Worm (Caenorhabditis elegans) whole organism, L2 larva: ENCODE measurements around the gene Y39B6A.41.
A peak's percentile ranks its signal among the peaks of the same experiment; 100 is the strongest.

Experiments
- C34F6.9 ChIP-seq: fragments of 150-350 bp; optimal IDR thresholded peaks from 2 replicates; lab custom pipeline; 2014; ENCODE audit warnings: missing biosample characterization, missing genetic modification characterization
- F13H6.1 ChIP-seq: sonication (generic microtip); optimal IDR thresholded peaks from 2 replicates; lab custom pipeline; 2016; ENCODE audit warnings: missing genetic modification characterization, missing compliant biosample characterization
- R02D3.7 ChIP-seq: fragments of 150-350 bp; optimal IDR thresholded peaks from 2 replicates; lab custom pipeline; 2014; ENCODE audit warnings: missing biosample characterization, missing genetic modification characterization
- Y55F3AM.14 ChIP-seq: fragments of 200-800 bp; sonication (Bioruptor generic); optimal IDR thresholded peaks from 2 replicates; lab custom pipeline; 2018; ENCODE audit warnings: mild to moderate bottlenecking, missing genetic modification characterization, missing compliant biosample characterization
- ZK546.5 ChIP-seq: sonication (generic microtip); optimal IDR thresholded peaks from 2 replicates; lab custom pipeline; 2017; ENCODE audit warnings: missing biosample characterization, missing genetic modification characterization
- alr-1 ChIP-seq: fragments of 150-350 bp; optimal IDR thresholded peaks from 2 replicates; lab custom pipeline; 2014; ENCODE audit warnings: missing biosample characterization, missing genetic modification characterization
- aly-2 ChIP-seq: fragments of 150-350 bp; optimal IDR thresholded peaks from 2 replicates; lab custom pipeline; 2014; ENCODE audit warnings: missing biosample characterization, missing genetic modification characterization
- ama-1 ChIP-seq: fragments of 150-350 bp; optimal IDR thresholded peaks from 2 replicates; lab custom pipeline; 2018; ENCODE audit warnings: inconsistent platforms
- blmp-1 ChIP-seq: sonication (generic microtip); optimal IDR thresholded peaks from 2 replicates; lab custom pipeline; 2017; ENCODE audit warnings: missing genetic modification characterization, mild to moderate bottlenecking, missing compliant biosample characterization, antibody characterized with exemption, moderate library complexity; ENCODE audit not compliant: insufficient read depth
- ceh-16 ChIP-seq: fragments of 150-350 bp; optimal IDR thresholded peaks from 2 replicates; lab custom pipeline; 2014; ENCODE audit warnings: missing biosample characterization, missing genetic modification characterization
- ceh-82 ChIP-seq: fragments of 150-350 bp; optimal IDR thresholded peaks from 2 replicates; lab custom pipeline; 2014; ENCODE audit warnings: missing biosample characterization, missing genetic modification characterization
- crh-2 ChIP-seq: sonication (generic microtip); optimal IDR thresholded peaks from 2 replicates; lab custom pipeline; 2017; ENCODE audit warnings: missing biosample characterization, missing genetic modification characterization
- dmd-4 ChIP-seq: sonication (generic microtip); optimal IDR thresholded peaks from 2 replicates; lab custom pipeline; 2017; ENCODE audit warnings: missing biosample characterization, missing genetic modification characterization
- elt-1 ChIP-seq: fragments of 150-350 bp; optimal IDR thresholded peaks from 2 replicates; lab custom pipeline; 2014; ENCODE audit warnings: missing biosample characterization, missing genetic modification characterization
- elt-3 ChIP-seq: sonication (generic microtip); optimal IDR thresholded peaks from 2 replicates; lab custom pipeline; 2017; ENCODE audit warnings: missing biosample characterization, missing genetic modification characterization
- fos-1 ChIP-seq: fragments of 150-350 bp; optimal IDR thresholded peaks from 2 replicates; lab custom pipeline; 2014; ENCODE audit warnings: missing biosample characterization, missing genetic modification characterization
- gmeb-1 ChIP-seq: fragments of 150-350 bp; optimal IDR thresholded peaks from 2 replicates; lab custom pipeline; 2014; ENCODE audit warnings: missing biosample characterization, missing genetic modification characterization
- lin-11 ChIP-seq: fragments of 150-350 bp; sonication (generic microtip); optimal IDR thresholded peaks from 2 replicates; lab custom pipeline; 2014; ENCODE audit warnings: missing biosample characterization, missing genetic modification characterization, inconsistent platforms, mixed read lengths
- lin-13 ChIP-seq: fragments of 150-350 bp; optimal IDR thresholded peaks from 2 replicates; lab custom pipeline; 2014; ENCODE audit warnings: missing biosample characterization, missing genetic modification reagents, missing genetic modification characterization
- lin-39 ChIP-seq: fragments of 150-350 bp; optimal IDR thresholded peaks from 2 replicates; lab custom pipeline; 2014; ENCODE audit warnings: missing biosample characterization, missing genetic modification reagents, missing genetic modification characterization
- lsy-2 ChIP-seq, 2 experiments: fragments of 150-350 bp in 1 of 2; sonication (generic microtip) in 1 of 2; optimal IDR thresholded peaks; 2 replicates each; lab custom pipeline; 2014 to 2017; ENCODE audit warnings: missing biosample characterization in 2 of 2, missing genetic modification characterization in 2 of 2
- mab-5 ChIP-seq: fragments of 150-350 bp; optimal IDR thresholded peaks from 2 replicates; lab custom pipeline; 2014; ENCODE audit warnings: missing biosample characterization, missing genetic modification characterization
- mbf-1 ChIP-seq: sonication (generic microtip); optimal IDR thresholded peaks from 2 replicates; lab custom pipeline; 2017; ENCODE audit warnings: missing biosample characterization, missing genetic modification characterization
- nhr-10 ChIP-seq: sonication (generic microtip); optimal IDR thresholded peaks from 2 replicates; lab custom pipeline; 2017; ENCODE audit warnings: missing biosample characterization, missing genetic modification characterization
- nhr-11 ChIP-seq: fragments of 150-350 bp; optimal IDR thresholded peaks from 2 replicates; lab custom pipeline; 2014; ENCODE audit warnings: missing biosample characterization, missing genetic modification characterization
- nhr-12 ChIP-seq: fragments of 150-350 bp; optimal IDR thresholded peaks from 2 replicates; lab custom pipeline; 2014; ENCODE audit warnings: missing biosample characterization, missing genetic modification characterization
- nhr-129 ChIP-seq: fragments of 150-350 bp; optimal IDR thresholded peaks from 2 replicates; lab custom pipeline; 2014; ENCODE audit warnings: missing biosample characterization, missing genetic modification characterization
- nhr-21 ChIP-seq: fragments of 150-350 bp; optimal IDR thresholded peaks from 2 replicates; lab custom pipeline; 2014; ENCODE audit warnings: missing biosample characterization, missing genetic modification characterization
- nhr-25 ChIP-seq: fragments of 150-350 bp; sonication (generic microtip); optimal IDR thresholded peaks from 3 replicates; lab custom pipeline; 2014; ENCODE audit warnings: missing biosample characterization, missing genetic modification characterization
- nhr-77 ChIP-seq: fragments of 150-350 bp; optimal IDR thresholded peaks from 2 replicates; lab custom pipeline; 2014; ENCODE audit warnings: missing biosample characterization, missing genetic modification characterization
- peb-1 ChIP-seq: fragments of 150-350 bp; optimal IDR thresholded peaks from 2 replicates; lab custom pipeline; 2014; ENCODE audit warnings: missing biosample characterization, missing genetic modification characterization
- sem-4 ChIP-seq: fragments of 150-350 bp; optimal IDR thresholded peaks from 2 replicates; lab custom pipeline; 2014; ENCODE audit warnings: missing biosample characterization, missing genetic modification reagents, missing genetic modification characterization
- skn-1 ChIP-seq: sonication (generic microtip); optimal IDR thresholded peaks from 2 replicates; lab custom pipeline; 2017; ENCODE audit warnings: missing biosample characterization, missing genetic modification characterization
- sma-3 ChIP-seq: sonication (generic microtip); optimal IDR thresholded peaks from 2 replicates; lab custom pipeline; 2016; ENCODE audit warnings: missing genetic modification reagents, missing genetic modification characterization, missing compliant biosample characterization
- sma-9 ChIP-seq, 2 experiments: fragments of 150-350 bp in 1 of 2; sonication (generic microtip) in 1 of 2; optimal IDR thresholded peaks; 2 replicates each; lab custom pipeline; 2014 to 2016; ENCODE audit warnings: missing genetic modification characterization in 2 of 2, mild to moderate bottlenecking in 1 of 2, missing biosample characterization in 1 of 2, missing compliant biosample characterization in 1 of 2, missing genetic modification reagents in 1 of 2, moderate library complexity in 1 of 2
- snpc-4 ChIP-seq: fragments of 150-350 bp; optimal IDR thresholded peaks from 2 replicates; lab custom pipeline; 2014; ENCODE audit warnings: missing biosample characterization, missing genetic modification characterization
- unc-39 ChIP-seq: fragments of 150-350 bp; optimal IDR thresholded peaks from 2 replicates; lab custom pipeline; 2014; ENCODE audit warnings: missing biosample characterization, missing genetic modification characterization
- unc-55 ChIP-seq: fragments of 150-350 bp; sonication (generic microtip); optimal IDR thresholded peaks from 3 replicates; lab custom pipeline; 2014; ENCODE audit warnings: missing biosample characterization, missing genetic modification reagents, missing genetic modification characterization
- unc-62 ChIP-seq: fragments of 150-350 bp; optimal IDR thresholded peaks from 2 replicates; lab custom pipeline; 2014; ENCODE audit warnings: missing biosample characterization, missing genetic modification reagents, missing genetic modification characterization
- ztf-1 ChIP-seq: fragments of 200-800 bp; sonication (Bioruptor generic); conservative IDR thresholded peaks from 2 replicates; pipeline ENCODE4 v1.3.6; 2022; ENCODE audit warnings: missing genetic modification characterization, missing compliant biosample characterization
- ztf-11 ChIP-seq: sonication (generic microtip); optimal IDR thresholded peaks from 2 replicates; lab custom pipeline; 2017; ENCODE audit warnings: missing biosample characterization, missing genetic modification characterization
- ztf-4 ChIP-seq: fragments of 150-350 bp; optimal IDR thresholded peaks from 2 replicates; lab custom pipeline; 2014; ENCODE audit warnings: missing biosample characterization, missing genetic modification characterization

Gene Y39B6A.41

DNA sequence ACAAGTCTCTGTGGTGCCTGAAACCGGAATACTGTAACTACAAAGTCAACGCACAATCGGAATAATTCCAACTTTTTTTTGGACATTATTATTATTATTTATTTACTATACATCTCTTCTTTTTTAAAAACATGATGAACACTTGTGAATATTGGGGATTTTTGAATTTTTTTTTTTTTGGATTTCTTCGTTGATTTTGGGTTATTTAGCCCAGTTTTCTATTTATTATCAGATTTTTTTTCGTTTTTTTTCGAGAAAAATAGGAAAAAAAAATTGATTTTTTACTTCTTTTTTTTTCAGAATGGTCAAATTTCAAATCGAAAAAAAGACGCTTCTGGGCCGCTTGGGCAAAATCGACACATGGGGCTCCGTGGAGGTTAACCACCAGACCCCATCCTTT, 20.3 kb upstream of the Y39B6A.41 start, which contains the start of gene tgt-2:
Gene tgt-2 (plus strand): TSS at position 301 of the 400 bp plus-strand sequence.
- TF ChIP-seq ceh-82 (tag; lab: Kevin White, UChicago) (no peak), dmd-4 (tag; lab: Kevin White, UChicago) (no peak), ztf-11 (no peak), unc-62 (GFP tag; lab: Kevin White, UChicago) (no peak)

DNA sequence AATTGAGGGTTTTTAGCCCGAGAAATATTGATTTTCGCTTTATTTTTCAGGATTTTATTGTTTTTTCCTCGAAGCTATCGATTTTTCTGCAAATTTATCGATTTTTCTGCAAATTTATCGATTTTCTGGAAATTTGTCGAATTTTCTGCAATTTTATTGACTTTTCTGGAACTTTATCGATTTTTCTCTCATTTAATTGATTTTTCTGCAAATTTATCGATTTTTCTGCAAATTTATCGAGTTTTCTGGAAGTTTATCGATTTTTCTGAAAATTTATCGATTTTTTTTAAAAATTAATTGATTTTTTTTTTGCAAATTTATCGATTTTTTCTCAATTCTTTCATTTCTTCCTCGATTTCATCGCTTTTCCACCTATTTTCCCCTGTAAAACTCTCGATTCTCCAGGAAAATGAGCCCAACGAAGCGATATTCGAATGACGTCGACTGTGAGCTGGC, 15.8 kb upstream of the Y39B6A.41 start, which contains the start of gene gtf-2F2:
Gene gtf-2F2 (plus strand): TSS at position 406 of the 456 bp plus-strand sequence.
- TF ChIP-seq unc-39 (tag; lab: Kevin White, UChicago) (no peak), sem-4 (tag; lab: Kevin White, UChicago) (no peak), F13H6.1 (tag; lab: Kevin White, UChicago) (no peak), ztf-4 (tag; lab: Kevin White, UChicago) (no peak), mbf-1 (tag; lab: Kevin White, UChicago) (no peak), unc-55 (GFP tag; lab: Kevin White, UChicago) (no peak), ZK546.5 (no peak), sma-3 (no peak), nhr-12 (tag; lab: Kevin White, UChicago) (no peak), ceh-16 (tag; lab: Kevin White, UChicago) (no peak), alr-1 (no peak), elt-1 (tag; lab: Kevin White, UChicago) (no peak), nhr-11 (tag; lab: Kevin White, UChicago) (no peak), snpc-4 (tag; lab: Kevin White, UChicago) (no peak), lsy-2 (tag; optimal IDR thresholded peaks at IDR 0.05; lab: Kevin White, UChicago) (no peak), fos-1 (no peak), ztf-1 (GFP tag; lab: Robert Waterston, UW) (no peak), elt-3 (tag; lab: Kevin White, UChicago) (no peak), nhr-10 (tag; lab: Kevin White, UChicago) (no peak), nhr-25 (no peak)

DNA sequence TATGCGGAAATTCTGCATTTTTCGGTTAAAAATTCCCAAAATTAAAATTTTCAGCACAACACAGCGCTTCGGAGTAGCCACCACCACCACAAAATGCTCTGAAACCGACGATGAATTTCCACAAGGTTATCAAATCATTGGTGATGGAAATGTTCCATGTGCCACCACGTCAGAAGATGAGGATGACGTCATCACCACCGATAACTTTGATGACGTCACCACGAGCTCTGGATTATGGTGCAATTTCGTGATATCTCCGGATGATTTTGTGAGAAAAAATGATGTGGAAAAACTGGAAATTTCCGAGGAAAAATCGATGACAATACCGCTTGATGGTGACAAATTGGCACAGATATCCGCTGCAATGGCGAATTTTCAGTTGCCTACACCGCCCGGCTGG, 15.2 kb upstream of the Y39B6A.41 start:
- TF ChIP-seq aly-2 (tag; lab: Kevin White, UChicago) (no peak), skn-1 (tag; lab: Kevin White, UChicago) (no peak), nhr-77 (no peak), ZK546.5 (no peak), unc-62 (GFP tag; lab: Kevin White, UChicago) (no peak), ceh-16 (tag; lab: Kevin White, UChicago) (no peak)

ce11 chrV:18990958-18991357, 13.2 kb upstream of the Y39B6A.41 start:
- TF ChIP-seq nhr-11 (tag; lab: Kevin White, UChicago) (no peak), sem-4 (tag; lab: Kevin White, UChicago) (no peak), blmp-1 (no peak), sma-3 (no peak), peb-1 (no peak), aly-2 (tag; lab: Kevin White, UChicago) (no peak), lin-13 (GFP tag; lab: Kevin White, UChicago) (no peak), ztf-1 (GFP tag; lab: Robert Waterston, UW) (no peak), Y55F3AM.14 (GFP tag; lab: Kevin White, UChicago) (no peak)

- peak; percentile 25 for TF ChIP-seq nhr-21 (tag; lab: Kevin White, UChicago)
- TF ChIP-seq unc-55 (GFP tag; lab: Kevin White, UChicago): peak; percentile 72
- peak; percentile 32 for TF ChIP-seq sma-3
- peak; percentile 45 for TF ChIP-seq mab-5 (tag; lab: Kevin White, UChicago)
- peak; percentile 24 for TF ChIP-seq lin-11 (tag; lab: Kevin White, UChicago)
- TF ChIP-seq C34F6.9 (tag; lab: Kevin White, UChicago): peak; percentile 73
- TF ChIP-seq crh-2 (tag; lab: Kevin White, UChicago): peak; percentile 66
- TF ChIP-seq nhr-129 (tag; lab: Kevin White, UChicago): peak; percentile 27
- peak; percentile 82 for TF ChIP-seq lin-13 (GFP tag; lab: Kevin White, UChicago)
- TF ChIP-seq nhr-25: peak; percentile 57
- TF ChIP-seq F13H6.1 (tag; lab: Kevin White, UChicago): peak; percentile 62
- TF ChIP-seq gmeb-1 (tag; lab: Kevin White, UChicago): peak; percentile 83
- TF ChIP-seq R02D3.7 (tag; lab: Kevin White, UChicago): peak; percentile 35
- no peak for TF ChIP-seq skn-1 (tag; lab: Kevin White, UChicago)
- TF ChIP-seq ama-1: no peak
- TF ChIP-seq aly-2 (tag; lab: Kevin White, UChicago): no peak
- no peak for TF ChIP-seq ztf-4 (tag; lab: Kevin White, UChicago)
- TF ChIP-seq fos-1: peak; percentile 27
- no peak for TF ChIP-seq ztf-11
- TF ChIP-seq sma-9 (GFP tag; optimal IDR thresholded peaks at IDR 0.05; lab: Kevin White, UChicago): peak; percentile 58
- no peak for TF ChIP-seq sma-9 (tag; optimal IDR thresholded peaks at IDR 0.05; lab: Kevin White, UChicago)
- TF ChIP-seq nhr-10 (tag; lab: Kevin White, UChicago): peak; percentile 6
- peak; percentile 12 for TF ChIP-seq ceh-82 (tag; lab: Kevin White, UChicago)
- TF ChIP-seq sem-4 (tag; lab: Kevin White, UChicago): peak; percentile 7
- TF ChIP-seq snpc-4 (tag; lab: Kevin White, UChicago): peak; percentile 33
- no peak for TF ChIP-seq lin-39
- TF ChIP-seq unc-62 (GFP tag; lab: Kevin White, UChicago): no peak
- peak; percentile 45 for TF ChIP-seq blmp-1
These were observed 12.6 kb upstream of the Y39B6A.41 start, which contains the start of the genes reps-1 and Y39B6A.37 for ce11 chrV:18990238-18990901. Gene reps-1, minus strand, starts transcription at chrV:18990500. Gene Y39B6A.37, plus strand, starts transcription at chrV:18990851.
